Worm (Caenorhabditis elegans) whole organism, early embryonic: ENCODE results near the gene ard-1.
A peak's percentile ranks its signal among the peaks of the same experiment; 100 is the strongest.

Source experiments
- B0310.2 ChIP-seq: sonication (generic microtip); optimal IDR thresholded peaks from 2 replicates; lab custom pipeline; 2016; ENCODE audit warnings: mild to moderate bottlenecking, missing genetic modification characterization, missing compliant biosample characterization
- ama-1 ChIP-seq: fragments of 150-350 bp; optimal IDR thresholded peaks from 2 replicates; lab custom pipeline; 2014
- ceh-13 ChIP-seq: fragments of 200-800 bp; sonication (Bioruptor generic); optimal IDR thresholded peaks from 2 replicates; lab custom pipeline; 2018; ENCODE audit warnings: mild to moderate bottlenecking, missing genetic modification characterization, missing compliant biosample characterization
- flt-1 ChIP-seq: fragments of 200-800 bp; sonication (Bioruptor generic); IDR thresholded peaks from 2 replicates; pipeline ENCODE4 v1.3.6; 2022; ENCODE audit warnings: missing genetic modification characterization, missing compliant biosample characterization
- hmbx-1 ChIP-seq: sonication (generic microtip); optimal IDR thresholded peaks from 2 replicates; lab custom pipeline; 2016; ENCODE audit warnings: mild to moderate bottlenecking, missing genetic modification characterization, missing compliant biosample characterization
- hmg-4 ChIP-seq: fragments of 200-800 bp; sonication (Bioruptor generic); optimal IDR thresholded peaks from 2 replicates; lab custom pipeline; 2018; ENCODE audit warnings: mild to moderate bottlenecking, missing genetic modification characterization, missing compliant biosample characterization
- hnd-1 ChIP-seq: sonication (generic microtip); optimal IDR thresholded peaks from 2 replicates; lab custom pipeline; 2016; ENCODE audit warnings: missing genetic modification characterization, missing compliant biosample characterization
- pes-1 ChIP-seq: fragments of 200-800 bp; sonication (Bioruptor generic); IDR thresholded peaks from 2 replicates; pipeline ENCODE4 v1.3.6; 2022; ENCODE audit warnings: missing genetic modification reagents, missing genetic modification characterization, missing compliant biosample characterization
- sea-1 ChIP-seq: fragments of 200-800 bp; sonication (Bioruptor generic); conservative IDR thresholded peaks from 2 replicates; pipeline ENCODE4 v1.3.6; 2022; ENCODE audit warnings: missing genetic modification characterization, missing compliant biosample characterization
- tbx-11 ChIP-seq: fragments of 200-800 bp; sonication (Bioruptor generic); IDR thresholded peaks from 2 replicates; pipeline ENCODE4 v1.3.6; 2022; ENCODE audit warnings: missing genetic modification characterization, missing compliant biosample characterization
- tra-4 ChIP-seq: sonication (generic microtip); optimal IDR thresholded peaks from 2 replicates; lab custom pipeline; 2017; ENCODE audit warnings: missing genetic modification characterization, missing compliant biosample characterization

DNA sequence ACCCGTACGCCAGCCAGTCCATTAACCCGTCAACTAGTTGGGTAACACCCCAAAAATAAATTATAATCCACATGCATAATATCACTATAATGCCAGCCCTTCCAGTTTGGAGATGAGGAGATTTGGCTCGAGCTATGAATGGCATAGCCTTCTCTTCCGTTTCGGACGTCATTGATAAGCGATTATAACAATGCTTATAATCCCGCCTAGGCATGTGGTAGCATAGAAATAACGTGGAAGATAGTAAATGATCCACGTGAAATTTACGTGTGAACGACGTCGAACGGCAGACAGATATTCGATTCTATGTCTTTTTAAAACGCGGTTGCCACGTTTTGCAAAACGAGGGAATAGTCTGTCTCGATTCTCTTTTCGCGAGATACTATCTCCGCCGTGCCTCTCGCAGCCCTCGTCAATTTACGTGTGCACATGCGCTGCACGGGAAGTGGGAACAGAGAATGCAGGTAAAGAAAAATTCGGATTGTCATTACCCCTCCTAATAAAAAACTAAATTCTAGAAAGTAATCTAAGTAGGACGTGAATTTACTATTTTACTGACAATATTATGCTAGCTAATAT is 17.8 kb downstream of the ard-1 start:
- no peak for TF ChIP-seq ama-1
- TF ChIP-seq ceh-13 (GFP tag; lab: Kevin White, UChicago) = no peak
- no peak for TF ChIP-seq pes-1 (GFP tag; lab: Robert Waterston, UW)
- TF ChIP-seq B0310.2 (tag; lab: Kevin White, UChicago) = no peak
- no peak for TF ChIP-seq hnd-1 (tag; lab: Kevin White, UChicago)
- no peak for TF ChIP-seq tra-4 (tag; lab: Kevin White, UChicago)
- no peak for TF ChIP-seq tbx-11 (GFP tag; lab: Robert Waterston, UW)
- no peak for TF ChIP-seq flt-1 (GFP tag; lab: Robert Waterston, UW)
- TF ChIP-seq hmbx-1 (tag; lab: Kevin White, UChicago) = no peak
- no peak for TF ChIP-seq sea-1 (GFP tag; lab: Robert Waterston, UW)
- TF ChIP-seq hmg-4 = peak; percentile 31
